Worm (Caenorhabditis elegans) whole organism, late embryonic: ENCODE results near the gene fut-1.
A peak's percentile ranks its signal among the peaks of the same experiment; 100 is the strongest.

Source experiments
- C08G9.2 ChIP-seq: sonication (generic microtip); optimal IDR thresholded peaks from 2 replicates; lab custom pipeline; 2016; ENCODE audit warnings: mild to moderate bottlenecking, missing genetic modification characterization, moderate library complexity, missing compliant biosample characterization
- C38D4.7 ChIP-seq: fragments of 200-800 bp; sonication (Bioruptor generic); optimal IDR thresholded peaks from 2 replicates; lab custom pipeline; 2018; ENCODE audit warnings: mild to moderate bottlenecking, missing genetic modification characterization, moderate library complexity, missing compliant biosample characterization
- K02D7.2 ChIP-seq: sonication (generic microtip); optimal IDR thresholded peaks from 2 replicates; lab custom pipeline; 2017; ENCODE audit warnings: mild to moderate bottlenecking, missing genetic modification characterization, missing compliant biosample characterization
- Y22D7AL.16 ChIP-seq: sonication (generic microtip); optimal IDR thresholded peaks from 2 replicates; lab custom pipeline; 2016; ENCODE audit warnings: missing genetic modification characterization, missing compliant biosample characterization
- ama-1 ChIP-seq: fragments of 150-350 bp; optimal IDR thresholded peaks from 2 replicates; lab custom pipeline; 2014
- ceh-14 ChIP-seq: sonication (generic microtip); optimal IDR thresholded peaks from 2 replicates; lab custom pipeline; 2016; ENCODE audit warnings: missing genotype, missing genetic modification characterization, missing compliant biosample characterization
- ceh-2 ChIP-seq: sonication (generic microtip); optimal IDR thresholded peaks from 2 replicates; lab custom pipeline; 2016; ENCODE audit warnings: missing genotype, missing genetic modification characterization, missing compliant biosample characterization
- ceh-30 ChIP-seq: fragments of 150-350 bp; optimal IDR thresholded peaks from 2 replicates; lab custom pipeline; 2014; ENCODE audit warnings: missing biosample characterization, missing genetic modification characterization
- ceh-31 ChIP-seq: sonication (generic microtip); optimal IDR thresholded peaks from 2 replicates; lab custom pipeline; 2016; ENCODE audit warnings: missing genetic modification characterization, missing compliant biosample characterization
- ceh-34 ChIP-seq: sonication (generic microtip); optimal IDR thresholded peaks from 2 replicates; lab custom pipeline; 2016; ENCODE audit warnings: mild to moderate bottlenecking, missing genetic modification characterization, missing compliant biosample characterization
- ceh-45 ChIP-seq: fragments of 200-800 bp; sonication (Bioruptor generic); IDR thresholded peaks from 2 replicates; pipeline ENCODE4 v1.3.6; 2022; ENCODE audit warnings: missing genetic modification reagents, missing genetic modification characterization, missing compliant biosample characterization
- ceh-48 ChIP-seq: sonication (generic microtip); optimal IDR thresholded peaks from 2 replicates; lab custom pipeline; 2016; ENCODE audit warnings: missing genetic modification characterization, inconsistent platforms, missing compliant biosample characterization
- ceh-9 ChIP-seq: sonication (generic microtip); optimal IDR thresholded peaks from 2 replicates; lab custom pipeline; 2016; ENCODE audit warnings: mild to moderate bottlenecking, missing genetic modification characterization, inconsistent platforms, missing compliant biosample characterization
- che-1 ChIP-seq: sonication (generic microtip); optimal IDR thresholded peaks from 2 replicates; lab custom pipeline; 2016; ENCODE audit warnings: mild to moderate bottlenecking, missing genetic modification characterization, missing compliant biosample characterization
- dve-1 ChIP-seq: sonication (generic microtip); optimal IDR thresholded peaks from 2 replicates; lab custom pipeline; 2017; ENCODE audit warnings: antibody characterized with exemption, mild to moderate bottlenecking, missing genetic modification characterization, missing compliant biosample characterization
- elt-2 ChIP-seq: sonication (generic microtip); optimal IDR thresholded peaks from 2 replicates; lab custom pipeline; 2016; ENCODE audit warnings: missing genetic modification reagents, missing genetic modification characterization, missing compliant biosample characterization
- elt-4 ChIP-seq: sonication (generic microtip); optimal IDR thresholded peaks from 2 replicates; lab custom pipeline; 2016; ENCODE audit warnings: missing genetic modification characterization, missing compliant biosample characterization
- fkh-10 ChIP-seq: fragments of 150-350 bp; optimal IDR thresholded peaks from 2 replicates; lab custom pipeline; 2014; ENCODE audit warnings: missing biosample characterization, missing genetic modification reagents, missing genetic modification characterization
- fkh-6 ChIP-seq: sonication (generic microtip); optimal IDR thresholded peaks from 2 replicates; lab custom pipeline; 2016; ENCODE audit warnings: missing genetic modification characterization, missing compliant biosample characterization
- hlh-13 ChIP-seq: fragments of 200-800 bp; sonication (Bioruptor generic); optimal IDR thresholded peaks from 2 replicates; lab custom pipeline; 2018; ENCODE audit warnings: mild to moderate bottlenecking, missing genetic modification characterization, missing compliant biosample characterization
- hlh-30 ChIP-seq: sonication (generic microtip); optimal IDR thresholded peaks from 2 replicates; lab custom pipeline; 2017; ENCODE audit warnings: antibody characterized with exemption, missing genetic modification characterization, missing compliant biosample characterization; ENCODE audit not compliant: insufficient read depth
- hlh-6 ChIP-seq: sonication (generic microtip); optimal IDR thresholded peaks from 2 replicates; lab custom pipeline; 2016; ENCODE audit warnings: missing genotype, missing genetic modification characterization, missing compliant biosample characterization
- hlh-8 ChIP-seq: sonication (generic microtip); optimal IDR thresholded peaks from 2 replicates; lab custom pipeline; 2016; ENCODE audit warnings: missing genotype, missing genetic modification characterization, missing compliant biosample characterization
- lim-6 ChIP-seq: sonication (generic microtip); optimal IDR thresholded peaks from 2 replicates; lab custom pipeline; 2016; ENCODE audit warnings: missing genetic modification characterization, missing compliant biosample characterization
- lin-11 ChIP-seq: fragments of 200-800 bp; sonication (Bioruptor generic); optimal IDR thresholded peaks from 2 replicates; lab custom pipeline; 2018; ENCODE audit warnings: mild to moderate bottlenecking, missing genetic modification characterization, missing compliant biosample characterization
- madf-2 ChIP-seq: sonication (generic microtip); optimal IDR thresholded peaks from 2 replicates; lab custom pipeline; 2017; ENCODE audit warnings: missing genetic modification characterization, missing compliant biosample characterization
- mec-3 ChIP-seq: sonication (generic microtip); optimal IDR thresholded peaks from 2 replicates; lab custom pipeline; 2016; ENCODE audit warnings: borderline replicate concordance, missing genetic modification characterization, missing compliant biosample characterization
- nfya-1 ChIP-seq: sonication (generic microtip); optimal IDR thresholded peaks from 2 replicates; lab custom pipeline; 2017; ENCODE audit warnings: missing genetic modification characterization, mild to moderate bottlenecking, missing compliant biosample characterization, antibody characterized with exemption, moderate library complexity
- nhr-11 ChIP-seq: fragments of 150-350 bp; optimal IDR thresholded peaks from 2 replicates; lab custom pipeline; 2014; ENCODE audit warnings: missing biosample characterization, missing genetic modification characterization
- pag-3 ChIP-seq: sonication (generic microtip); optimal IDR thresholded peaks from 2 replicates; lab custom pipeline; 2016; ENCODE audit warnings: missing compliant biosample characterization, missing genetic modification characterization, borderline replicate concordance
- pat-9 ChIP-seq: fragments of 200-800 bp; sonication (Bioruptor generic); optimal IDR thresholded peaks from 2 replicates; lab custom pipeline; 2018; ENCODE audit warnings: mild to moderate bottlenecking, missing genetic modification characterization, moderate library complexity, missing compliant biosample characterization
- pha-4 ChIP-seq: fragments of 150-350 bp; optimal IDR thresholded peaks from 2 replicates; lab custom pipeline; 2018; ENCODE audit warnings: missing biosample characterization, missing genetic modification reagents, missing genetic modification characterization
- pqm-1 ChIP-seq: sonication (generic microtip); optimal IDR thresholded peaks from 2 replicates; lab custom pipeline; 2016; ENCODE audit warnings: missing genetic modification characterization, missing compliant biosample characterization
- ref-2 ChIP-seq: sonication (generic microtip); optimal IDR thresholded peaks from 2 replicates; lab custom pipeline; 2016; ENCODE audit warnings: missing genetic modification characterization, missing compliant biosample characterization
- sdc-2 ChIP-seq: sonication (generic microtip); optimal IDR thresholded peaks from 2 replicates; lab custom pipeline; 2016; ENCODE audit warnings: missing genotype, missing genetic modification characterization, missing compliant biosample characterization
- sox-2 ChIP-seq: fragments of 200-800 bp; sonication (Bioruptor generic); IDR thresholded peaks from 2 replicates; pipeline ENCODE4 v1.3.6; 2022; ENCODE audit warnings: missing genetic modification reagents, missing genetic modification characterization, missing compliant biosample characterization
- syd-9 ChIP-seq: sonication (generic microtip); optimal IDR thresholded peaks from 2 replicates; lab custom pipeline; 2016; ENCODE audit warnings: mild to moderate bottlenecking, missing genetic modification characterization, moderate library complexity, missing compliant biosample characterization
- unc-42 ChIP-seq: sonication (generic microtip); optimal IDR thresholded peaks from 2 replicates; lab custom pipeline; 2016; ENCODE audit warnings: missing genotype, missing genetic modification characterization, missing compliant biosample characterization
- unc-55 ChIP-seq: sonication (generic microtip); optimal IDR thresholded peaks from 2 replicates; lab custom pipeline; 2017; ENCODE audit warnings: missing biosample characterization, missing genetic modification reagents, missing genetic modification characterization
- unc-86 ChIP-seq: sonication (generic microtip); optimal IDR thresholded peaks from 2 replicates; lab custom pipeline; 2016; ENCODE audit warnings: missing genetic modification characterization, missing compliant biosample characterization
- zip-5 ChIP-seq: sonication (generic microtip); optimal IDR thresholded peaks from 2 replicates; lab custom pipeline; 2016; ENCODE audit warnings: missing genetic modification characterization, missing compliant biosample characterization
- ztf-16 ChIP-seq: sonication (generic microtip); optimal IDR thresholded peaks from 2 replicates; lab custom pipeline; 2017; ENCODE audit warnings: missing genetic modification characterization, missing compliant biosample characterization

Gene fut-1

ce11 chrII:8792640-8793039, 33.2 kb upstream of the fut-1 start, which contains the start of gene idpa-2:
TSS of gene idpa-2 (minus strand) at chrII:8792740.
- no peak for TF ChIP-seq ref-2 (tag; lab: Kevin White, UChicago)
- no peak for TF ChIP-seq ceh-2 (tag; lab: Kevin White, UChicago)
- TF ChIP-seq sdc-2 (tag; lab: Kevin White, UChicago), result no peak
- TF ChIP-seq C38D4.7 (GFP tag; lab: Kevin White, UChicago), result no peak
- no peak for TF ChIP-seq ceh-34 (tag; lab: Kevin White, UChicago)
- TF ChIP-seq elt-4 (tag; lab: Kevin White, UChicago), result no peak
- no peak for TF ChIP-seq unc-55
- TF ChIP-seq ceh-14, result no peak
- no peak for TF ChIP-seq zip-5
- TF ChIP-seq nhr-11, result no peak
- no peak for TF ChIP-seq hlh-8 (tag; lab: Kevin White, UChicago)
- no peak for TF ChIP-seq hlh-13 (GFP tag; lab: Kevin White, UChicago)
- no peak for TF ChIP-seq lim-6 (tag; lab: Kevin White, UChicago)
- TF ChIP-seq dve-1 (tag; lab: Kevin White, UChicago), result no peak
- TF ChIP-seq C08G9.2, result no peak
- no peak for TF ChIP-seq unc-42 (tag; lab: Kevin White, UChicago)
- no peak for TF ChIP-seq pqm-1 (tag; lab: Kevin White, UChicago)

- TF ChIP-seq madf-2 (no peak), elt-2 (tag; lab: Kevin White, UChicago) (peak; percentile 31), ceh-45 (GFP tag; lab: Robert Waterston, UW) (0 out of 2 replicates have a peak, but pooled peaks have one; percentile 12), ama-1 (lab: Kevin White, UChicago) (peak; percentile 75), fkh-6 (tag; lab: Kevin White, UChicago) (no peak), ceh-31 (tag; lab: Kevin White, UChicago) (no peak), unc-86 (tag; lab: Kevin White, UChicago) (no peak), unc-42 (tag; lab: Kevin White, UChicago) (no peak), sox-2 (GFP tag; lab: Robert Waterston, UW) (no peak), ceh-48 (tag; lab: Kevin White, UChicago) (no peak), lin-11 (tag; lab: Kevin White, UChicago) (no peak), fkh-10 (GFP tag; lab: Kevin White, UChicago) (no peak), pat-9 (tag; lab: Kevin White, UChicago) (no peak), ceh-9 (tag; lab: Kevin White, UChicago) (no peak), pag-3 (tag; lab: Kevin White, UChicago) (no peak), elt-4 (tag; lab: Kevin White, UChicago) (no peak), Y22D7AL.16 (no peak), hlh-30 (tag; lab: Kevin White, UChicago) (no peak), nhr-11 (no peak), nfya-1 (tag; lab: Kevin White, UChicago) (no peak), che-1 (tag; lab: Kevin White, UChicago) (no peak), ceh-30 (no peak), pha-4 (tag; lab: Kevin White, UChicago) (no peak), ztf-16 (tag; lab: Kevin White, UChicago) (no peak)
Observed at ce11 chrII:8789828-8790558, 30.6 kb upstream of the fut-1 start, which contains the start of gene F07H5.13. TSS of gene F07H5.13 (plus strand) at chrII:8790557.

ce11 chrII:8788752-8789151, 29.4 kb upstream of the fut-1 start:
- TF ChIP-seq lin-11 (tag; lab: Kevin White, UChicago) (no peak), K02D7.2 (no peak), unc-86 (tag; lab: Kevin White, UChicago) (no peak), unc-42 (tag; lab: Kevin White, UChicago) (no peak), syd-9 (tag; lab: Kevin White, UChicago) (no peak), fkh-10 (GFP tag; lab: Kevin White, UChicago) (no peak), hlh-6 (tag; lab: Kevin White, UChicago) (no peak), dve-1 (tag; lab: Kevin White, UChicago) (no peak), C08G9.2 (no peak), mec-3 (tag; lab: Kevin White, UChicago) (no peak), pha-4 (tag; lab: Kevin White, UChicago) (no peak)
- TF ChIP-seq, all 69 proteins: peak for 0
